Fruit fly (Drosophila melanogaster) whole organism, larva: Measurements from ENCODE around the gene CG42798.

ENCODE experiments used
- noc ChIP-seq: fragments of 200-800 bp; sonication (Bioruptor generic); optimal IDR thresholded peaks from 3 replicates; lab custom pipeline; 2019; ENCODE audit warnings: missing biosample characterization, mild to moderate bottlenecking, missing genetic modification characterization, moderate library complexity

Gene CG42798

dm6 chr3R:17403188-17403587 lies 3.3 kb upstream of the CG42798 start, which contains the start of gene CG34279:
Gene CG34279, minus strand, starts transcription at chr3R:17403288.
- no peak for TF ChIP-seq noc

- no peak for TF ChIP-seq noc
Observed at dm6 chr3R:17403618-17404017, 2.9 kb upstream of the CG42798 start, which contains the start of gene CG34280. Gene CG34280, minus strand, starts transcription at chr3R:17403718.

dm6 chr3R:17404155-17404554 lies 2.3 kb upstream of the CG42798 start:
- peak; percentile 48 for TF ChIP-seq noc

- TF ChIP-seq noc: no peak
Observed at dm6 chr3R:17405009-17405408, 1.5 kb upstream of the CG42798 start, which contains the start of gene CG42823. Gene CG42823, minus strand, starts transcription at chr3R:17405109.

DNA sequence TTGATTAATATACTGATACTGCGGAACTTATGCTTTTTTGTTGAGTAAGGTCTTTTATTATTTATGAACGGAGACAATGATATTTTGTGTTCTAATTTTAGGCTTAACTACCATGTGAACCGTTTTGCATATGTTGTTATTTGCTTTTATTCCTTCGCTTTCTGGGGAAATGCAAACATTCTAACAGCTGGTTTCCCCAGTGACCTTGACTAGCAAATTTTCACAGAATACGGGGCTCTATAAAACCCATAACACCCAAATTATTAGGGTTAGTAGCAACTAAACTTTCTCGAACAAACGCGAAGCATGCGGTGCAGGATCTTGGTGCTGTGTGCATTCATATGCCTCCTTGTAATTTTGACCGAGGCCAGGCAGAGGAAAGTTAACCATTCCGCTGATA lies 1.1 kb downstream of the CG42798 start, which contains the start of gene CG17283:
Gene CG17283 (plus strand): TSS at position 301 of the 400 bp plus-strand sequence.
- TF ChIP-seq noc: no peak

DNA sequence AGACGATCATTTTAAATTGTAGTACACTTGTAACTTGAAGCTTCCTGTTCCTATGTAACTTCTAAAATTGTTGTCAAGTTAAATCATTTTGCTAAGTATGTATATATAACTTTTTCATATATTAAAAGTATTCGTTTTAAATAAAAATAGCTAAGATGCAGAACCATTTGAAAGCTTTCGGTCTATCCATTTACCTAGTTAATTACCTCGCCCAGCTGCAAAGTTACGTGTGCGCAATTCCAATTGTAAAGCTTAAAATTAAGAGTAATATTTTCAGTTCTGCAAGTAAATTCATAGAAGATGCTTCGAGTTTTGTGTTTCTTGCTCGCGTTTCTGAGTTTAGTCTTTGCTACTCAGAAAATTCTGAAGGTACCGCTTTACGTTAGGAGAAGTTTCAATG lies 2.8 kb downstream of the CG42798 start, which contains the start of gene CG5860:
Gene CG5860 (plus strand): TSS at position 301 of the 400 bp plus-strand sequence.
- no peak for TF ChIP-seq noc

dm6 chr3R:17410808-17411207 lies 4.3 kb downstream of the CG42798 start, which contains the start of gene CG5863:
Gene CG5863, plus strand, starts transcription at chr3R:17411108.
- TF ChIP-seq noc: no peak

- TF ChIP-seq noc: no peak
Observed at dm6 chr3R:17412458-17413127, 6.1 kb downstream of the CG42798 start, which contains the start of gene CG42821. Gene CG42821, plus strand, starts transcription at chr3R:17413077.

DNA sequence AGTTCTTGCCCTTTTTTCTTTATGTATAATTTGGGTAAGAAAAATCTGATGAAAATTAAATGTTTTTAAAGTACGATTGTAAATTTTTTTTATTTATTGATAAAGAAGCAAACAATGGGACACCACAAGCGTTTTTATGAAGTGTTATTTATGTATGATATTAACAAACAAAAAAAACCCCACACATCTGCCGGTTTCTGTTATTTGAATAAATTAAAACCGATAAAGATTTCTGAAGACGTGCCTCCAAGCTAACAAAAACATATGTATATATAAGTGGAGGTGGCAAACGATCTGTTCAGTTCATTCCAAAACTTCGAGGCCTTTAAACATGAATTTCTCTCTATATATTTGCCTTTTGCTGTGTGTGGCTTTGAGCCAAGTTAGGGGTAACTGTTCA lies 7.1 kb downstream of the CG42798 start, which contains the start of gene CG42822:
Gene CG42822 (plus strand): TSS at position 301 of the 400 bp plus-strand sequence.
- TF ChIP-seq noc: no peak

dm6 chr3R:17415439-17415838 lies 9.0 kb downstream of the CG42798 start, which contains the start of gene CG5866:
Gene CG5866, plus strand, starts transcription at chr3R:17415739.
- no peak for TF ChIP-seq noc

DNA sequence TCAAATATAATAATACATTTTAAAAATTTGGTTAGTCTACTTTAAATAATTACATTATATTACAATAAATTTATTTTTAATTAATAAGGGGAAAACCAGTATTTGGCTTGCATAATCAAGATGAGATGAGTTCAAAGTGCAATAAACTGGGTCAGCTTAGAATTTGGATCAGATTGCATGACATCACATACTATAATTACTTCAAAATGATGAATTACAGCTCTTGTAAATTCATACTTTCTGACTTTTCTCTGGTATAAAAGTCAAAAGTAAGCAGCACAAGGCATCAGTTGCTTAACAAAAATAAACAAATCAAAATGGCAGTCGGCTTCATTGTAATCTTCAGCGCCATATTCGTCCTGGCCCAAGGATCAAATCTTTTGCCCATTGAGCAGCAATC lies 10.7 kb downstream of the CG42798 start, which contains the start of gene CG33333:
Gene CG33333 (plus strand): TSS at position 301 of the 400 bp plus-strand sequence.
- TF ChIP-seq noc: no peak

- TF ChIP-seq noc: no peak
Observed at dm6 chr3R:17418459-17418858, 12.0 kb downstream of the CG42798 start, which contains the start of gene CG42834. Gene CG42834, plus strand, starts transcription at chr3R:17418759.

DNA sequence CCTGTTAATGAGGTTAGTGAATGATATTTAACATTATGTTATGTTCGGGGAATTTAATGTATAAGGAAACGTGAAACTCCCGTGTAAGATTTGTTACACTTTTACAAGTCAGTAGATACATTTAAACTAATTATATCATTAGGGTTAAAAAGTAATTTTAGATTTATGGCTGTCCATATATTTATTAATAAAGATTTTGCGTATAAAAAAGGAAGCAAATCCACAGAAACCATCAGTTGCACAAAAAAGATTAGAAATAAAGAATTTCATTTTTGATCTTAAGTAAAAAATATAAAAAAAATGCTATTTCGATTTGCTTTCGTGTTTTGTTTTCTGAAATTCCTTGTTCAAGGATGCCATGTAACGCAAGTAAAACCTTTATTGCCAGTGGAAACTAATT lies 13.9 kb downstream of the CG42798 start, which contains the start of gene CG42835:
Gene CG42835 (plus strand): TSS at position 301 of the 400 bp plus-strand sequence.
- TF ChIP-seq noc: no peak

DNA sequence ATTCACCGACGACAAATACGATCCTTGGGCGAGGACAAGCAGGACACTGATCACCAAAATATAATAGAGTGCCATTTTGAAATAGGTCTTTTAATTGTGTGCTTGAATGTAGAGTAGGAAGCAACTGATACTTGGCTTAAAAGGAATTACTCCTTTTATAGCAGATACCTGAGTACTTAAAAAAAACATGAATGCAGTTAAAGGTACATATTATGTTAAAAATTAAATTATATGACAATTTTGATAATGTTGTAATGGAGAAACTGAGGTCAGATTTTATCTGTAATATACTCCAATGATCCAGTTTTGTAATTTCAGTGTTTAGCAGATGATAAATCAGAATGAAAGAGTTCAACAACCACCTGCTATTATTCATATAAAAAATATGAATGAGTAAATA lies 15.6 kb downstream of the CG42798 start, which contains the start of gene CG14332:
Gene CG14332 (minus strand): TSS at position 101 of the 400 bp plus-strand sequence.
- TF ChIP-seq noc: no peak

- no peak for TF ChIP-seq noc
Observed at dm6 chr3R:17425417-17425915, 19.0 kb downstream of the CG42798 start, which contains the start of gene cysu. Gene cysu, plus strand, starts transcription at chr3R:17425768.

DNA sequence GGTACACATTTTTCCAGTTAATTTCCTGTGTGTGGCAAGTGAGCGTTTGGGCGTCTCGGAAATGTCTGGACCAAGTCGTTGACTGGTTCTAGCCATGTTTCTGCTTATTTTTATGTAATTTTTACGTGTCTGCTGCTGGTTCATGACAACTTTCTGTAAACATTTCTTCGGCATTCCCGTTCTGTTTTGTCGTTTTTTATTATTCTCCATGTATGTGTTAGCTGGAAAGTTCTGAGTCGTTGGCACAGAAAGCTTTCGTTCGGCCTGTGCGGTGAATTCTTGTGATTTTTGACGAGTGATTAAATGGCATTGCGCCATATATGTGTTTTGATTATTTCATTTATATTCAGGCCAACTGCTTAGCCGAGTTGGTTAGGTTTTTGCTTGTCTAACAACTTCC lies 19.8 kb downstream of the CG42798 start:
- no peak for TF ChIP-seq noc

dm6 chr3R:17430481-17430880 lies 24.0 kb downstream of the CG42798 start:
- TF ChIP-seq noc: no peak
